Worm (Caenorhabditis elegans): ENCODE data around the gene irld-14.

ce11 chrV:14979937-14980336, 16.4 kb upstream of the irld-14 start, which contains the start of gene xbx-1:
- no peak for TF ChIP-seq saeg-2 (GFP tag; IDR thresholded peaks at IDR 0.05)
- no peak for TF ChIP-seq ceh-32 (tag; optimal IDR thresholded peaks at IDR 0.05; ENCODE audit: poor library complexity)
- no peak for TF ChIP-seq egl-27 (tag; optimal IDR thresholded peaks at IDR 0.05)
- TF ChIP-seq fos-1 (tag; optimal IDR thresholded peaks at IDR 0.05): no peak
- TF ChIP-seq F26F4.8 (GFP tag; conservative IDR thresholded peaks at IDR 0.05): no peak
- TF ChIP-seq pha-4 (GFP tag; IDR thresholded peaks at IDR 0.05): no peak
- no peak for TF ChIP-seq pha-4 (tag; optimal IDR thresholded peaks at IDR 0.05)
- no peak for TF ChIP-seq dmd-9 (GFP tag; IDR thresholded peaks at IDR 0.05)
- TF ChIP-seq spr-1 (tag; optimal IDR thresholded peaks at IDR 0.05): no peak
- TF ChIP-seq dmd-6 (GFP tag; IDR thresholded peaks at IDR 0.05): no peak
- TF ChIP-seq ceh-20 (GFP tag; IDR thresholded peaks at IDR 0.05): no peak
- no peak for TF ChIP-seq lin-15B (tag; optimal IDR thresholded peaks at IDR 0.05)
- no peak for TF ChIP-seq nhr-111 (GFP tag; optimal IDR thresholded peaks at IDR 0.05)
- TF ChIP-seq lin-1 (GFP tag; IDR thresholded peaks at IDR 0.05): no peak

All from whole organism, L4 larva.